Worm (Caenorhabditis elegans): ENCODE results near the gene gipc-1.

Gene gipc-1

ce11 chrIII:4852025-4852424 is 18.6 kb upstream of the gipc-1 start, which contains the start of gene ced-4:
Gene ced-4, plus strand, starts transcription at chrIII:4852325.
- no peak for TF ChIP-seq med-1 (GFP tag; optimal IDR thresholded peaks at IDR 0.05; ENCODE audit: insufficient read depth)
- no peak for TF ChIP-seq flt-1 (GFP tag; IDR thresholded peaks at IDR 0.05)
- TF ChIP-seq klf-2 (GFP tag; conservative IDR thresholded peaks at IDR 0.05): no peak
- TF ChIP-seq T22C8.4 (GFP tag; IDR thresholded peaks at IDR 0.05): no peak
- TF ChIP-seq tab-1 (GFP tag; IDR thresholded peaks at IDR 0.05): no peak
- TF ChIP-seq ztf-29 (GFP tag; IDR thresholded peaks at IDR 0.05): no peak
- TF ChIP-seq ref-1 (GFP tag; conservative IDR thresholded peaks at IDR 0.05): no peak
- TF ChIP-seq cog-1 (tag; optimal IDR thresholded peaks at IDR 0.05): no peak
- TF ChIP-seq ztf-23 (GFP tag; IDR thresholded peaks at IDR 0.05): no peak

DNA sequence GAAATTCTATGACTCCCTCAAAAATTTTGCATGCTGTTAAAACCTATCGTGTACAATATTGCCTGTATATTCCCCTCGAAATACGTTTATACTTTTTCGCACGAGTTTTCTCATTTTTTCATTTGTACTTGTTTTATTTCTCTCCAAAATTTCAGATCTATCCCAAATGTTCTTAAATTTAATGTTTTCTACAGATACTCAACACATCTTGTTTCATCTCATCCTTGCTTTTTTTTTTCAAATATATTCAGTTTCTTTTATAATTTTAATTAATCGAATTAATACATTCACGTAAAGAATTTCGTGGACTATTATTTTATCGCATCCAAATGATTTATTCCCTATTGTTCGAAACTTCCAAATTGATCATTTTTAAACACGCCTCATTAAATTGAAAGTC is 15.7 kb upstream of the gipc-1 start, which contains the start of gene C35D10.8:
TSS of gene C35D10.8 (plus strand) at position 301 of the 400 bp plus-strand sequence.
- no peak for TF ChIP-seq tab-1 (GFP tag; IDR thresholded peaks at IDR 0.05)
- no peak for TF ChIP-seq ztf-29 (GFP tag; IDR thresholded peaks at IDR 0.05)
- no peak for TF ChIP-seq med-1 (GFP tag; optimal IDR thresholded peaks at IDR 0.05; ENCODE audit: insufficient read depth)
- TF ChIP-seq klf-2 (GFP tag; conservative IDR thresholded peaks at IDR 0.05): no peak
- no peak for TF ChIP-seq ref-1 (GFP tag; conservative IDR thresholded peaks at IDR 0.05)
- no peak for TF ChIP-seq cog-1 (tag; optimal IDR thresholded peaks at IDR 0.05)
- no peak for TF ChIP-seq flt-1 (GFP tag; IDR thresholded peaks at IDR 0.05)

DNA sequence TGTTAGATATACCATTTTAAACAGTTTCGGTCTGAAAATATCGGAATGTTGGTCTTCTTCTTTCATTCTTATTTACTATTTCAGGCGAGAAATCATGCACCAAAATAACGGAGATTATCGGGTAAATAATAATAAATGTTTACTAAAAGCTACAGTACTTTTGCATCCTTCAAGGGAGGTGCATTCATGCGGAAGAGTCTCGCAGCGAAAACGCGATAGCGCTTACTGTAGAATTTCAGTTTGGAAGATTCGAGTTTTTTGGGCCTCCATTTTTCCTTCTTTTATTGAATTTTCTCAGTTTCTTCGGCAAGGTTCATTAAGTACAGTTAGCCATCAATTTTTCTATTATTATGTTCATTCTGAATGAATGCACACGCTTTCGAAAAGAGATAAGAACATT is 14.5 kb upstream of the gipc-1 start, which contains the start of gene C35D10.7:
TSS of gene C35D10.7 (plus strand) at position 85 of the 400 bp plus-strand sequence.
- TF ChIP-seq T22C8.4 (GFP tag; IDR thresholded peaks at IDR 0.05) (no peak), ztf-29 (GFP tag; IDR thresholded peaks at IDR 0.05) (no peak), ref-1 (GFP tag; conservative IDR thresholded peaks at IDR 0.05) (no peak), klf-2 (GFP tag; conservative IDR thresholded peaks at IDR 0.05) (no peak), ztf-23 (GFP tag; IDR thresholded peaks at IDR 0.05) (no peak), flt-1 (GFP tag; IDR thresholded peaks at IDR 0.05) (no peak), med-1 (GFP tag; optimal IDR thresholded peaks at IDR 0.05; ENCODE audit: insufficient read depth) (no peak), tab-1 (GFP tag; IDR thresholded peaks at IDR 0.05) (no peak), cog-1 (tag; optimal IDR thresholded peaks at IDR 0.05) (no peak)

DNA sequence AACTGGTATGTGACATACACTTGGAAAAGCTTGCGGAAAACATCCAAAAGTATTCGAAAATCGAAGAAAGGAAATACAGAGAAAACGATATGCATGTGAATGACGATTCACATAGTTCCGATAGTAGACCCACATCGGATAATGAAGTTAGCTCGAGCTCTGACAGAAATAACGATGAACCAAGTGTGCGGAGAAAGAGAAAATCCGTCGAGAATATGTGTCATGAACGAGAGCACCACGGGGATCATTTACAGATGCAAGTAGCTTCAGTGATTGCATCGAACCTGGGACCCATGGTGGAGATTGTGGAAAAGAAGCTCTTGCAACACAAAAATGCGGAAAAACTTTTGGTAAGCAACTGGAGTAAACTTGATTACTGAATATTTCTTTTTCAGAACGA is 13.6 kb upstream of the gipc-1 start:
- TF ChIP-seq ztf-29 (GFP tag; IDR thresholded peaks at IDR 0.05) (no peak), T22C8.4 (GFP tag; IDR thresholded peaks at IDR 0.05) (no peak), tab-1 (GFP tag; IDR thresholded peaks at IDR 0.05) (no peak), cog-1 (tag; optimal IDR thresholded peaks at IDR 0.05) (no peak), ref-1 (GFP tag; conservative IDR thresholded peaks at IDR 0.05) (no peak), med-1 (GFP tag; optimal IDR thresholded peaks at IDR 0.05; ENCODE audit: insufficient read depth) (no peak), ztf-23 (GFP tag; IDR thresholded peaks at IDR 0.05) (no peak), klf-2 (GFP tag; conservative IDR thresholded peaks at IDR 0.05) (no peak), flt-1 (GFP tag; IDR thresholded peaks at IDR 0.05) (no peak)

ce11 chrIII:4859039-4859438 is 11.5 kb upstream of the gipc-1 start, which contains the start of gene C35D10.6:
Gene C35D10.6, plus strand, starts transcription at chrIII:4859339.
- TF ChIP-seq ztf-23 (GFP tag; IDR thresholded peaks at IDR 0.05) (no peak), T22C8.4 (GFP tag; IDR thresholded peaks at IDR 0.05) (no peak), tab-1 (GFP tag; IDR thresholded peaks at IDR 0.05) (no peak), med-1 (GFP tag; optimal IDR thresholded peaks at IDR 0.05; ENCODE audit: insufficient read depth) (no peak)

DNA sequence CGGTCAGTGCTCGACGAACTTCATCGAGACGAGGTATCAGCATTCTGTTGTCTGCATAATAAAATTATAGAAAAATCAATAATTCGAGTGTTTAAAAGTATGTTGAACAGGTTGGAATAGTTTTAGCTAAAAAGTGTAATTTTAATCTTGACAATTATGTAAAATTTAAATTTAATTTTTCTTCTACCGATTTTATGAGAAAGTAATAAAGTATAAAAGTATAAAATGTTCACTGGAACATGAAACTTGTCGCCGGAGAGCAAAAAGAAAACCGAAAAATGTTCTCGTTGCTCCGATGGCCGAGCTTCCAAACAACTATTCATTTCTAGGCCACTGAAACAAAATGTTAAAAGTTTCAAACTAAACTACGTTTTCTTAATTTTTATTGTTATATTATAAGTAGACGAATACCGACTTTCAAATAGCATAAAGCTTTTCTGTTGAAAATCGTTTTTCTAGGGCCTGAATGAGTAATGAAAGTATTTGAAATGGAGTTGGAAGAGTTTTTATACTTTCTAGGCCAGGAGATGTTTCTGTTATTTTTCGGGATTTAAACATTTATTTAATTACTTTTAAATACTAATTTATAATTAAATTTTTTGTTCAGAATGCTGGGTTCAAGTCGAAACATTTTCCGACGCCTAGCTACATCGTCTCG is 8.7 kb upstream of the gipc-1 start, which contains the start of the genes C35D10.10 and C35D10.5:
TSS of gene C35D10.10 (minus strand) at position 51 of the 658 bp plus-strand sequence.
TSS of gene C35D10.5 (plus strand) at position 608 of the 658 bp plus-strand sequence.
- TF ChIP-seq ztf-23 (GFP tag; IDR thresholded peaks at IDR 0.05) (no peak), tab-1 (GFP tag; IDR thresholded peaks at IDR 0.05) (no peak), med-1 (GFP tag; optimal IDR thresholded peaks at IDR 0.05; ENCODE audit: insufficient read depth) (no peak), T22C8.4 (GFP tag; IDR thresholded peaks at IDR 0.05) (no peak), klf-2 (GFP tag; conservative IDR thresholded peaks at IDR 0.05) (no peak), ztf-29 (GFP tag; IDR thresholded peaks at IDR 0.05) (no peak), ref-1 (GFP tag; conservative IDR thresholded peaks at IDR 0.05) (no peak), flt-1 (GFP tag; IDR thresholded peaks at IDR 0.05) (no peak), cog-1 (tag; optimal IDR thresholded peaks at IDR 0.05) (no peak)

- TF ChIP-seq flt-1 (GFP tag; IDR thresholded peaks at IDR 0.05): no peak
Observed at ce11 chrIII:4863127-4863526, 7.5 kb upstream of the gipc-1 start, which contains the start of gene coq-8. Gene coq-8, plus strand, starts transcription at chrIII:4863427.

DNA sequence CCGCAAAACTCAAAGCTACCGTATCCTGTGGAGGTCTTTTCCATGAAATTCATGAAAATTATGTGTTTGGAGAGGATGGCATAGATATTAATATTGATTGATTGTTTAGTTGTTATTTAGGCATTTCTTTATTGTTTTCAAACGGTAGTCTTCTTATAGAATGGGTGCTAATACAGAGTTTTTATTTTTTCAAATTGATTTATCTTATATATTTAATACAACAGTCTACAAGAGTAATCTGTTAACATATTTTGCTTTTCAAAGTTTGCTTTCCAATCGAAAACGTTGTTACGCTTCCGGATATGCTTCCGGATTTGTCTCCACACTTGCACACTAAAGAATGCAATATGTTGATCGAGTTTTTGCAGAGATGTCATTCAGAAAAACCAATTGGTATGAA is 3.8 kb upstream of the gipc-1 start, which contains the start of gene C35D10.17:
TSS of gene C35D10.17 (plus strand) at position 301 of the 400 bp plus-strand sequence.
- TF ChIP-seq tab-1 (GFP tag; IDR thresholded peaks at IDR 0.05) (no peak), klf-2 (GFP tag; conservative IDR thresholded peaks at IDR 0.05) (no peak), ref-1 (GFP tag; conservative IDR thresholded peaks at IDR 0.05) (no peak), cog-1 (tag; optimal IDR thresholded peaks at IDR 0.05) (no peak), flt-1 (GFP tag; IDR thresholded peaks at IDR 0.05) (no peak), ztf-29 (GFP tag; IDR thresholded peaks at IDR 0.05) (no peak), ztf-23 (GFP tag; IDR thresholded peaks at IDR 0.05) (no peak), med-1 (GFP tag; optimal IDR thresholded peaks at IDR 0.05; ENCODE audit: insufficient read depth) (no peak), T22C8.4 (GFP tag; IDR thresholded peaks at IDR 0.05) (no peak)

ce11 chrIII:4868643-4869042 is 1.9 kb upstream of the gipc-1 start, which contains the start of the genes msd-4 and C35D10.3:
Gene msd-4, minus strand, starts transcription at chrIII:4868743.
Gene C35D10.3, plus strand, starts transcription at chrIII:4868921.
- TF ChIP-seq klf-2 (GFP tag; conservative IDR thresholded peaks at IDR 0.05): no peak
- TF ChIP-seq ref-1 (GFP tag; conservative IDR thresholded peaks at IDR 0.05): no peak
- TF ChIP-seq ztf-29 (GFP tag; IDR thresholded peaks at IDR 0.05): no peak
- no peak for TF ChIP-seq flt-1 (GFP tag; IDR thresholded peaks at IDR 0.05)
- TF ChIP-seq T22C8.4 (GFP tag; IDR thresholded peaks at IDR 0.05): no peak
- no peak for TF ChIP-seq ztf-23 (GFP tag; IDR thresholded peaks at IDR 0.05)
- TF ChIP-seq cog-1 (tag; optimal IDR thresholded peaks at IDR 0.05): no peak
- no peak for TF ChIP-seq med-1 (GFP tag; optimal IDR thresholded peaks at IDR 0.05; ENCODE audit: insufficient read depth)
- TF ChIP-seq tab-1 (GFP tag; IDR thresholded peaks at IDR 0.05): no peak
